Worm (Caenorhabditis elegans): Measurements from ENCODE around the gene ceh-57.

ce11 chrII:10345012-10345411, 22.1 kb downstream of the ceh-57 start, which contains the start of gene pro-2:
- TF ChIP-seq snpc-3.4 (tag; optimal IDR thresholded peaks at IDR 0.05) (no peak), pbrm-1 (GFP tag; IDR thresholded peaks at IDR 0.05) (no peak), nfya-2 (GFP tag; IDR thresholded peaks at IDR 0.05) (no peak), hsf-1 (GFP tag; IDR thresholded peaks at IDR 0.05) (no peak), unc-62 (GFP tag; optimal IDR thresholded peaks at IDR 0.05) (no peak), C06A6.2 (GFP tag; conservative IDR thresholded peaks at IDR 0.05) (no peak), ztf-25 (GFP tag; IDR thresholded peaks at IDR 0.05) (no peak), him-1 (tag; optimal IDR thresholded peaks at IDR 0.05) (no peak)

All from whole organism, young adult.